Fruit fly (Drosophila melanogaster) whole organism: Measurements from ENCODE around the gene CG9164.

Experiments used
- CG8478 ChIP-seq: fragments of >200 bp; optimal IDR thresholded peaks from 2 replicates; lab custom pipeline; 2018; ENCODE audit warnings: inconsistent platforms
- Dll ChIP-seq: fragments of >200 bp; optimal IDR thresholded peaks from 2 replicates; lab custom pipeline; 2017
- EcR ChIP-seq, 2 experiments: fragments of >200 bp; optimal IDR thresholded peaks; 2 replicates each; lab custom pipeline; 2017; ENCODE audit warnings: missing biosample characterization in 2 of 2, missing genetic modification characterization in 2 of 2, missing genetic modification reagents in 2 of 2
- pan ChIP-seq: fragments of >200 bp; optimal IDR thresholded peaks from 2 replicates; lab custom pipeline; 2017
- psq ChIP-seq: fragments of >200 bp; optimal IDR thresholded peaks from 2 replicates; lab custom pipeline; 2017
- usp ChIP-seq: fragments of >200 bp; optimal IDR thresholded peaks from 2 replicates; lab custom pipeline; 2017; ENCODE audit warnings: missing biosample characterization, missing genetic modification characterization, mixed read lengths

Gene CG9164

DNA sequence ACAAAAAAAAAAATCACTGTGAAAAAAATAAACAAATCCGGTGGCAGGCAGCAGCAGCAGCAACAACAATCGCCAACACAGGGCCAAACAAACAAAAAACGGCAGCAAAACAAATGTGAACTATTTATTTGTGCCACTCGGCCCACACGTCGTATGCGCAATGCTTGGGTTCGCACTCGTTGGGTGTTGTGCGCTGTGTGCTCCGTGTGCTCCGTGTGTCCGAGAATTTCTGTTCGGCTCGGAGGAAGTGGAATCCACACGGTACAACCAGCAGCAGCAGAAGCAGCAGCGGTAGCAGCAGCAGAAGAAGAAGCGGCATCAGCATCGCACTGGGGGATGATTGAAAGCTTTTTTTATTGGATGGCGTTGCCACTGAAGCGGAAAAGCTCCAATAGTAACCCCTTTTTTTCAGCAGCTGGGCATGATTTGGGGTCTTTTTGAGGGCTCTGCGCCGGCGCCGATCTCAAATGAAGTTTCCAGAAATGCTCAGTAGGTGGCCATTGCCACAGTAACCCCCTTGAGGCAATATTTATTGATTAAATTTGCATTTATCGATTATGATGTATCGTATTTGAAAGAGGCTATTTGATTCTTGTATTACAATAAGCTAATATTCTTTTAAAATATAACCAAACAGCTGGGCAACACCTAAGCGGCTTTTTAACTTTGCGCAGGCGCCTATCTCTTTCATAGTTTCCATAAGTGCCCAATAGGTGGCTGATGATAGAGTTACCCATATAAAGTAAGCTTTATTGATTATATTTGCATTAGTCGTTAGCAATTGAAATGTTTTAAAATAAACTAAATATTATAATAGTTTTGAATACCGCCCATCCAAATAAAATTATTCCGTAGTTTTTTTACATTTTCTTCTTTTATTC is at the start of gene CG9164:
TSS of gene CG9164 (minus strand) at position 266 of the 881 bp plus-strand sequence.
- no peak for TF ChIP-seq CG8478 (lab: Kevin White, UChicago)
- no peak for TF ChIP-seq pan (lab: Kevin White, UChicago)
- TF ChIP-seq EcR (GFP tag; optimal IDR thresholded peaks at IDR 0.05; lab: Kevin White, UChicago), result no peak
- TF ChIP-seq psq (lab: Kevin White, UChicago), result no peak
- no peak for TF ChIP-seq usp (GFP tag; lab: Kevin White, UChicago)
- TF ChIP-seq Dll (lab: Kevin White, UChicago), result no peak

- TF ChIP-seq psq (lab: Kevin White, UChicago), result no peak
- no peak for TF ChIP-seq EcR (GFP tag; optimal IDR thresholded peaks at IDR 0.05; lab: Kevin White, UChicago)
- TF ChIP-seq pan (lab: Kevin White, UChicago), result no peak
- TF ChIP-seq usp (GFP tag; lab: Kevin White, UChicago), result no peak
- TF ChIP-seq CG8478 (lab: Kevin White, UChicago), result no peak
- TF ChIP-seq Dll (lab: Kevin White, UChicago), result no peak
These were observed 21.6 kb upstream of the CG9164 start for dm6 chrX:15406811-15407210.

DNA sequence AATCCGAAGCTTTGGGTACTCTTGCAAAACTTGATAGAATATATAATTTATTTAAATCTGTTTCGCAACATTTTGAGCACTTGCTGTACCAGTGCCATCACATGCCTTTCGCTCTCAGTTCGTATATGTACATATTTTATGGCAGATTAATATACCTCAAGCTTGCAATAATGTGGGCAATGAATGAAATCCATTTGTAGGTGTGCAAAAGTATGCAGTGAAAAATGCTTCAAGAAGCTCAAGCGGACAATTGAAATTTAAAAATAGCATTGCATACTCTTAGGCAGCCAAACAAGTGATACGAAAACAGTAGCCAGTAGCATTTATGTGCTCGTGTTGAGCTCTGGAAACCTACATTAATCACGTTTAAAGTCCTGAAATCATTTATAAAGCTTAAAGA is 16.6 kb upstream of the CG9164 start:
- TF ChIP-seq Dll (lab: Kevin White, UChicago) (no peak), pan (lab: Kevin White, UChicago) (no peak), CG8478 (lab: Kevin White, UChicago) (no peak), psq (lab: Kevin White, UChicago) (no peak), usp (GFP tag; lab: Kevin White, UChicago) (no peak), EcR (GFP tag; optimal IDR thresholded peaks at IDR 0.05; lab: Kevin White, UChicago) (no peak)

- TF ChIP-seq usp (GFP tag; lab: Kevin White, UChicago) (no peak), psq (lab: Kevin White, UChicago) (no peak), pan (lab: Kevin White, UChicago) (no peak), CG8478 (lab: Kevin White, UChicago) (no peak), EcR (GFP tag; optimal IDR thresholded peaks at IDR 0.05; lab: Kevin White, UChicago) (no peak), Dll (lab: Kevin White, UChicago) (no peak)
These were observed 2.1 kb upstream of the CG9164 start for dm6 chrX:15387344-15387743.

- TF ChIP-seq Dll (lab: Kevin White, UChicago), result no peak
- no peak for TF ChIP-seq psq (lab: Kevin White, UChicago)
- TF ChIP-seq usp (GFP tag; lab: Kevin White, UChicago), result no peak
- TF ChIP-seq pan (lab: Kevin White, UChicago), result no peak
- no peak for TF ChIP-seq CG8478 (lab: Kevin White, UChicago)
- TF ChIP-seq EcR (GFP tag; optimal IDR thresholded peaks at IDR 0.05; lab: Kevin White, UChicago), result no peak
These were observed 1.5 kb downstream of the CG9164 start for dm6 chrX:15383513-15384373.

dm6 chrX:15380207-15380606 is 5.0 kb downstream of the CG9164 start:
- TF ChIP-seq CG8478 (lab: Kevin White, UChicago), result no peak
- no peak for TF ChIP-seq Dll (lab: Kevin White, UChicago)
- TF ChIP-seq usp (GFP tag; lab: Kevin White, UChicago), result no peak
- no peak for TF ChIP-seq pan (lab: Kevin White, UChicago)
- no peak for TF ChIP-seq psq (lab: Kevin White, UChicago)
- TF ChIP-seq EcR (GFP tag; optimal IDR thresholded peaks at IDR 0.05; lab: Kevin White, UChicago), result no peak

- TF ChIP-seq Dll (lab: Kevin White, UChicago), result no peak
- TF ChIP-seq EcR (GFP tag; optimal IDR thresholded peaks at IDR 0.05; lab: Kevin White, UChicago), result no peak
- no peak for TF ChIP-seq usp (GFP tag; lab: Kevin White, UChicago)
- TF ChIP-seq psq (lab: Kevin White, UChicago), result no peak
- no peak for TF ChIP-seq CG8478 (lab: Kevin White, UChicago)
- TF ChIP-seq pan (lab: Kevin White, UChicago), result no peak
These were observed 6.2 kb downstream of the CG9164 start, which contains the start of gene acj6 for dm6 chrX:15379014-15379491. TSS of gene acj6 (minus strand) at chrX:15379064.

DNA sequence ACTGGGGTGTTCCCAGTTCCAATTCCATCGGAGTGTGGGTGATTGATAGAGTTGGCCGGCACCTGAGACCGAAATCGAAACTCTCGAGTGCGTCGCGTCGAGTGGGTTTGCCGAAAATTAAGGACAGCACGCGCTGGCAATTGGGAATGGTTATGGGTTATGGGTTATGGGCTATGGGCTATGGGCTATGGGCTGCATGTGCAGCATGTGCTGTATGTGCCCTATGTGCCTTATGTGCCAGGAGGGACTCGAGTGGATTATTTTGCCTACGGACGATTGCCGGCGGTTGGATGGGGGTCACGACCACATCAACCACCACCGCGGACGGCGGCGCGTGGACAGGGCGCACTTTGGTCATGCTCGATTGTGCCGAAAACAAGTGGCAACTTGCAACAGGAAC is 15.1 kb downstream of the CG9164 start:
- TF ChIP-seq CG8478 (lab: Kevin White, UChicago) (no peak), pan (lab: Kevin White, UChicago) (no peak), Dll (lab: Kevin White, UChicago) (no peak), psq (lab: Kevin White, UChicago) (no peak), usp (GFP tag; lab: Kevin White, UChicago) (no peak), EcR (GFP tag; optimal IDR thresholded peaks at IDR 0.05; lab: Kevin White, UChicago) (no peak)

- no peak for TF ChIP-seq psq (lab: Kevin White, UChicago)
- no peak for TF ChIP-seq usp (GFP tag; lab: Kevin White, UChicago)
- TF ChIP-seq EcR (GFP tag; optimal IDR thresholded peaks at IDR 0.05; lab: Kevin White, UChicago), result no peak
- no peak for TF ChIP-seq Dll (lab: Kevin White, UChicago)
- TF ChIP-seq CG8478 (lab: Kevin White, UChicago), result no peak
- TF ChIP-seq pan (lab: Kevin White, UChicago), result no peak
These were observed 20.8 kb downstream of the CG9164 start for dm6 chrX:15364467-15364866.

DNA sequence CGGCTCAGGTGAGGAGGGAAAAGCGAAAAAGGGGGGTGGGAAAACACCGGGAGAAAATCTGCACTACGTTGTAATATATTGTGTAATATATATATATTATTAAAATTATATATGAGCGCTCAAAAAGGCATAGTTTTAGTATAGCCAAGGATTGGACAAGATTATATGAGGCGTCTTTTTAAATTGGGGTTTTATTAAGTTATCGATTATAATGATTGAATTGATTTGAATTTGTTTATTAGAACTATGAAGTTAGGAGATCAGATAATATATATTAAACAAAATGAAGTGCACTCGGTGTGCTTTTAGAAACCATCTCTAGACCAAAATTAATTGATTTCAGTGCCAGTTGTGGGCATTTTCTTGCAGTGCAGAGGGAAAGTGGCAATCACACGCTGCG is 21.6 kb downstream of the CG9164 start:
- TF ChIP-seq CG8478 (lab: Kevin White, UChicago) (no peak), EcR (GFP tag; optimal IDR thresholded peaks at IDR 0.05; lab: Kevin White, UChicago) (no peak), usp (GFP tag; lab: Kevin White, UChicago) (no peak), psq (lab: Kevin White, UChicago) (no peak), pan (lab: Kevin White, UChicago) (no peak), Dll (lab: Kevin White, UChicago) (no peak)
